Fruit fly (Drosophila melanogaster): ENCODE data around the gene Dad.

Gene Dad

dm6 chr3R:17065018-17065784 is 11.4 kb downstream of the Dad start (continued):
- TF ChIP-seq E2f2 (GFP tag; IDR thresholded peaks at IDR 0.05) (peak; percentile 73; the same call in 1 of the 2 replicates), tll (GFP tag; optimal IDR thresholded peaks at IDR 0.05) (no peak), CG11456 (GFP tag; IDR thresholded peaks at IDR 0.05) (peak; percentile 78), gce (GFP tag; IDR thresholded peaks at IDR 0.05) (peak; percentile 40; the same call in 1 of the 3 replicates), CG4854 (GFP tag; optimal IDR thresholded peaks at IDR 0.05) (peak; percentile 89), br (optimal IDR thresholded peaks at IDR 0.05) (no peak), sima (GFP tag; optimal IDR thresholded peaks at IDR 0.05) (peak; percentile 76), Deaf1 (tag; optimal IDR thresholded peaks at IDR 0.05) (peak; percentile 75), Gug (GFP tag; IDR thresholded peaks at IDR 0.05) (peak; percentile 76), zen (tag; optimal IDR thresholded peaks at IDR 0.05) (peak; percentile 85), danr (GFP tag; IDR thresholded peaks at IDR 0.05) (peak; percentile 82), dpn (GFP tag; optimal IDR thresholded peaks at IDR 0.05) (peak; percentile 91 to 94), dan (GFP tag; IDR thresholded peaks at IDR 0.05) (no peak), YL-1 (GFP tag; optimal IDR thresholded peaks at IDR 0.05) (peak; percentile 68), Bteb2 (GFP tag; optimal IDR thresholded peaks at IDR 0.05) (peak; percentile 91), CG34224 (GFP tag; IDR thresholded peaks at IDR 0.05; ENCODE audit: partially characterized antibody) (peak; percentile 64), pros (GFP tag; optimal IDR thresholded peaks at IDR 0.05) (peak; percentile 28), slbo (GFP tag; IDR thresholded peaks at IDR 0.05) (peak; percentile 88), Dad (GFP tag; optimal IDR thresholded peaks at IDR 0.05) (peak; percentile 96), dimm (GFP tag; IDR thresholded peaks at IDR 0.05) (peak; percentile 41; the same call in 1 of the 2 replicates), Trl (optimal IDR thresholded peaks at IDR 0.05) (peak; percentile 71 to 96), Trl (GFP tag; optimal IDR thresholded peaks at IDR 0.05) (peak; percentile 89), CG14710 (tag; optimal IDR thresholded peaks at IDR 0.05) (peak; percentile 91), CG3281 (GFP tag; optimal IDR thresholded peaks at IDR 0.05) (peak; percentile 94), CG34422 (GFP tag; IDR thresholded peaks at IDR 0.05) (peak; percentile 89), NK7.1 (GFP tag; optimal IDR thresholded peaks at IDR 0.05) (peak; percentile 85), gcm (GFP tag; optimal IDR thresholded peaks at IDR 0.05) (peak; percentile 95), Sox100B (GFP tag; optimal IDR thresholded peaks at IDR 0.05) (peak; percentile 93), CG30431 (GFP tag; optimal IDR thresholded peaks at IDR 0.05) (peak; percentile 82), CG8924 (tag; optimal IDR thresholded peaks at IDR 0.05) (peak; percentile 97), ato (GFP tag; IDR thresholded peaks at IDR 0.05; ENCODE audit: partially characterized antibody) (no peak), H15 (GFP tag; IDR thresholded peaks at IDR 0.05) (peak; percentile 90), gem (tag; optimal IDR thresholded peaks at IDR 0.05) (peak; percentile 98), dmrt11E (tag; optimal IDR thresholded peaks at IDR 0.05) (peak; percentile 83), CG10267 (tag; optimal IDR thresholded peaks at IDR 0.05) (peak; percentile 89), bsh (GFP tag; optimal IDR thresholded peaks at IDR 0.05) (peak; percentile 81 to 96), CG6813 (GFP tag; optimal IDR thresholded peaks at IDR 0.05) (peak; percentile 90), al (GFP tag; IDR thresholded peaks at IDR 0.05) (peak; percentile 75), CG12104 (GFP tag; optimal IDR thresholded peaks at IDR 0.05) (peak; percentile 88), sob (GFP tag; IDR thresholded peaks at IDR 0.05) (peak; percentile 83), CG9215 (GFP tag; IDR thresholded peaks at IDR 0.05) (peak; percentile 81), tap (tag; optimal IDR thresholded peaks at IDR 0.05) (peak; percentile 94), stwl (tag; optimal IDR thresholded peaks at IDR 0.05) (peak; percentile 16), Ada2b (GFP tag; IDR thresholded peaks at IDR 0.05) (peak; percentile 89), Hr3 (GFP tag; optimal IDR thresholded peaks at IDR 0.05) (peak; percentile 95), CG18619 (GFP tag; optimal IDR thresholded peaks at IDR 0.05) (peak; percentile 92), maf-S (GFP tag; optimal IDR thresholded peaks at IDR 0.05) (peak; percentile 89), lilli (GFP tag; optimal IDR thresholded peaks at IDR 0.05) (peak; percentile 97), btn (GFP tag; optimal IDR thresholded peaks at IDR 0.05) (peak; percentile 60), CG6689 (GFP tag; IDR thresholded peaks at IDR 0.05) (peak; percentile 93)

Data from whole organism, embryonic.